Worm (Caenorhabditis elegans): Measurements from ENCODE around the gene gur-5.

Gene gur-5

DNA sequence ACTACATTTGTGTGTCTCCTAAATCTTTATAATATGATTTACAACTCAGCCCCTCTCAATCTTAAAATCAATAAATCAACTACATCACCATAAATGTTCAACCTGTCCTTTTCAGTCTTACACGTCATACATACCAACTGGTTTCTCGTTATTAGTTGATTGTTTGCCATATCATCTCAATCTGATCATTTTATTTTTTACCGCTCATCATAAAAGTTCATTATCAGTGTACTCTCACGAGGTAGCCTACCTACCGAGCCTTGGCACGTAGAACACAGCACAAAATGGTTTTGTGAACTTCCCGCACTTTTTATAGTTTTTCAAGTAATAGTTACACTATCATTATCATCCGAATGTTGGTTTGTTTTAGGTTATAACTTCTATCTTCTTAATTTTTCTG lies 4.0 kb upstream of the gur-5 start:
- TF ChIP-seq cnd-1 (tag; optimal IDR thresholded peaks at IDR 0.05) (no peak), lsy-2 (tag; optimal IDR thresholded peaks at IDR 0.05) (no peak), ces-1 (GFP tag; optimal IDR thresholded peaks at IDR 0.05) (no peak), elt-3 (tag; optimal IDR thresholded peaks at IDR 0.05) (no peak), ceh-83 (GFP tag; optimal IDR thresholded peaks at IDR 0.05) (no peak), elt-1 (tag; optimal IDR thresholded peaks at IDR 0.05; ENCODE audit: borderline replicate concordance, insufficient read depth) (no peak), ztf-11 (tag; optimal IDR thresholded peaks at IDR 0.05) (no peak), lin-13 (tag; optimal IDR thresholded peaks at IDR 0.05) (no peak), sptf-1 (tag; optimal IDR thresholded peaks at IDR 0.05) (no peak), unc-62 (GFP tag; optimal IDR thresholded peaks at IDR 0.05) (no peak), nhr-28 (tag; optimal IDR thresholded peaks at IDR 0.05) (no peak), unc-120 (tag; optimal IDR thresholded peaks at IDR 0.05; ENCODE audit: poor library complexity, severe bottlenecking) (no peak), unc-39 (tag; optimal IDR thresholded peaks at IDR 0.05) (no peak), lin-32 (GFP tag; optimal IDR thresholded peaks at IDR 0.05) (no peak), flh-1 (GFP tag; optimal IDR thresholded peaks at IDR 0.05) (no peak), mls-2 (tag; optimal IDR thresholded peaks at IDR 0.05) (no peak), zip-8 (tag; optimal IDR thresholded peaks at IDR 0.05) (no peak)

DNA sequence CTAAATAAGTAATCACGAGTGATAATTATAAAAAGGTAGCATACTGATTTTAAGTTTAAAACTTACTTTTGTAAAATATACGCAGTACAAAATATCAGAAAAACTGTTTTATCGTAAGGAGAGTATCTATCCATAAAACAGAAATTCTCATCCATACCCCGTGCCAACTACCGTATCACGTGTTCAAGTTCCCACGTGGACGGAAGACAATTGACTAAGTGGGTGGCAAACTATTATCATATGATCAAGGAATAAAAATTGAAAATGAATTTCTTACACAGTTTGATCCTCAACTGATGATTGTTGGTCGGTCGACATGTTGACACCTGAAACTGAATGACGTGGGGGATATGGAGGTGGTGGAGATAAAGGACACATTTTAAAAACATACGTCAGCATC lies 2.9 kb upstream of the gur-5 start, which contains the start of gene pmt-1:
pmt-1 (minus strand) TSS at position 332 of the 400 bp plus-strand sequence.
- TF ChIP-seq nhr-237 (tag; optimal IDR thresholded peaks at IDR 0.05), result no peak
- no peak for TF ChIP-seq hlh-1 (tag; optimal IDR thresholded peaks at IDR 0.05)
- no peak for TF ChIP-seq ceh-83 (GFP tag; optimal IDR thresholded peaks at IDR 0.05)
- no peak for TF ChIP-seq lsy-2 (tag; optimal IDR thresholded peaks at IDR 0.05)
- TF ChIP-seq elt-1 (tag; optimal IDR thresholded peaks at IDR 0.05; ENCODE audit: borderline replicate concordance, insufficient read depth), result no peak
- TF ChIP-seq M03D4.4 (tag; optimal IDR thresholded peaks at IDR 0.05), result no peak
- TF ChIP-seq tbx-8 (GFP tag; optimal IDR thresholded peaks at IDR 0.05), result no peak
- no peak for TF ChIP-seq ceh-43 (GFP tag; optimal IDR thresholded peaks at IDR 0.05)

DNA sequence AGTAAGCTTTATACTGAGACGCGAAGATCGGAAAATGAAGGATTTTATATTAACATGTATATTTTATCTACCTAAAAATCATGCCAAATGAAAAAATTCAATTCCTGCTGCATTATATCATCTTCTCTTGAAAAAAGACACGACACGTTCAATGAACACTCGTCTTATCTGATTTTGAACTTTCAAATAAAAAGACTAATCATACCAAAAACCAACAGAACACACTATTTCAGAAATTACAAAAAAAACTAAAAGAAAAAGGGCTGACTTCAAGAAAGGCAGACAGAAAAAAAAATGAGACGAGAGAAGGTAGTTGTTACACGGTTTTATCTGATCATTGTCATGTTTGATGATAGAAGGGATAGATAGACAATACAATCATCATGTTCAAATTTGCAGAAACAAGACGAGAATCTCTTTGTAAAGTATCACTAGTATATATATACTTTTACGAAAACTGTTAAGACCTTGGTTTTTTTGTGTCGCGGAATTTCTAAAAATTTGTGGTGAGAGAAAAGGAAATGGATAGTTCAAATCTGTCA lies 2.3 kb upstream of the gur-5 start:
- TF ChIP-seq flh-1 (GFP tag; optimal IDR thresholded peaks at IDR 0.05) (no peak), ztf-11 (tag; optimal IDR thresholded peaks at IDR 0.05) (no peak), ceh-43 (GFP tag; optimal IDR thresholded peaks at IDR 0.05) (no peak), tbx-8 (GFP tag; optimal IDR thresholded peaks at IDR 0.05) (no peak), mls-2 (tag; optimal IDR thresholded peaks at IDR 0.05) (no peak), lin-13 (tag; optimal IDR thresholded peaks at IDR 0.05) (no peak)

DNA sequence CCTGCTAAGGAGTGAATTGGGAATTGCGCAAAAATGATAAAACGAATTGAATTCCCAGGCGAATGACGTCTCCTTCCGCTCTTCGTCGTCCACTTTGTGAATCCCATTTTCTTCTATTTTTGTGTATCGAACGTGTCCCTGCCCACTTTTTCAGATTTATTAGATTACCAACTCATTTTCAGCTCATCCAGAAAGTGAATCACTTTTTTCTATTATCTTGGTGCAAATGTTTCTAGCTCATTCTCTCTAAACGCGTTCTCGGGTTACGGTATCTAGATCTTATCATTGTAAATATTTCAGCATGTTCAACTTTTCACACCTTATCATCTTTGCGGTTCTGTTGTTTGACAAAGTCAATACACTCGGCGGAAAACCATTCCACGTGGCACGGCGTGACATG lies 4.0 kb downstream of the gur-5 start, which contains the start of gene ZK622.5:
ZK622.5 (plus strand) TSS at position 301 of the 400 bp plus-strand sequence.
- TF ChIP-seq nhr-76 (tag; optimal IDR thresholded peaks at IDR 0.05), result no peak
- TF ChIP-seq bed-3 (GFP tag; optimal IDR thresholded peaks at IDR 0.05), result no peak
- no peak for TF ChIP-seq M03D4.4 (tag; optimal IDR thresholded peaks at IDR 0.05)
- no peak for TF ChIP-seq lin-13 (tag; optimal IDR thresholded peaks at IDR 0.05)
- no peak for TF ChIP-seq sem-2 (GFP tag; optimal IDR thresholded peaks at IDR 0.05)

DNA sequence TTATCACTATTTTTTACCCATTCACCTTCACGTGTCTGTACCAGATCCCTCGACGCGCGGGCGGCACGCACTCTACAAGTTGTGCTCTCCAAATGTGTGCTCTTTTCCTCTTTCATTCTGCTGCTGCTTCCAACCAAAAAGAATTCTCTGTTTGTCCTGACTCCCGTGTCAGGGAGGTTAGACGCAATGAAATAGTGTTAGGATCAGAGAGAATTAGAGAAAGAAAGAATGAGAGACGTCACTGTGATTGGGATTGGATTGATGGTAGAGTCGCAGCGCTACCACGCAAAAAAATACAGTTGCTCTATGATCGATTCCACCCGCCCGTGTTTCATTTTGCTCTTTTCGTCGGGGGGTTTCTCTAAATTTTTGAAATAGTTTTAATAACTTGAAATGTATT lies 5.9 kb downstream of the gur-5 start:
- TF ChIP-seq elt-1 (tag; optimal IDR thresholded peaks at IDR 0.05; ENCODE audit: borderline replicate concordance, insufficient read depth), result no peak
- TF ChIP-seq lin-13 (tag; optimal IDR thresholded peaks at IDR 0.05), result no peak
- TF ChIP-seq nhr-2 (tag; optimal IDR thresholded peaks at IDR 0.05), result no peak
- no peak for TF ChIP-seq ceh-43 (GFP tag; optimal IDR thresholded peaks at IDR 0.05)
- TF ChIP-seq ceh-39 (tag; optimal IDR thresholded peaks at IDR 0.05), result no peak
- no peak for TF ChIP-seq sptf-1 (tag; optimal IDR thresholded peaks at IDR 0.05)
- TF ChIP-seq unc-62 (GFP tag; optimal IDR thresholded peaks at IDR 0.05), result no peak
- TF ChIP-seq pha-4 (tag; optimal IDR thresholded peaks at IDR 0.05), result no peak
- TF ChIP-seq sem-2 (GFP tag; optimal IDR thresholded peaks at IDR 0.05), result no peak
- no peak for TF ChIP-seq unc-120 (tag; optimal IDR thresholded peaks at IDR 0.05; ENCODE audit: poor library complexity, severe bottlenecking)
- no peak for TF ChIP-seq blmp-1 (tag; optimal IDR thresholded peaks at IDR 0.05)
- TF ChIP-seq nhr-237 (tag; optimal IDR thresholded peaks at IDR 0.05), result no peak
- no peak for TF ChIP-seq bed-3 (GFP tag; optimal IDR thresholded peaks at IDR 0.05)
